Fruit fly (Drosophila melanogaster): ENCODE measurements around the gene Ork1.

The Ork1 gene

DNA sequence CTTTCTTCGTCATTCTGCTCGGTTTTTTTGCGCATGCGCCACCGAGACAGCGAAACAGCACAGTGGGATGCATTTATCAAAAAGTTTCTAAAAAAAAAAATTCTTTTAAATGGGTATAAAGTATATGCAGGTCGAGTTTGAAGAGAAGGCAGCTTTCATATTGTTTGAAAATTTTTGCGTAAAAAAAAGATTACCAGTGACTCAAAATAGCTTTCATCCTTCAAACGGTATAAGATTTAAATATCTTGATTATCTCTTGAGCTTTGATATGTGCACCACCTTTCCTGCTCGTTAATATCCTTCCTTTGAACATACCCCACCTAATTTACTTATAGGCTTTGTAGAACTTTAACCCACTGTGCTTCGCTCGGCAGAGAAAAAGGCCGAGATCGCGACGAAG, 14.0 kb upstream of the Ork1 start (continued):
- peak; percentile 72 for TF ChIP-seq sisA (GFP tag; IDR thresholded peaks at IDR 0.05)
- peak; percentile 59 for TF ChIP-seq Ada2b (GFP tag; IDR thresholded peaks at IDR 0.05)
- no peak for TF ChIP-seq mirr (GFP tag; optimal IDR thresholded peaks at IDR 0.05)
- no peak for TF ChIP-seq bab2 (GFP tag; optimal IDR thresholded peaks at IDR 0.05)
- no peak for TF ChIP-seq Poxn (GFP tag; IDR thresholded peaks at IDR 0.05)
- peak; percentile 50 for TF ChIP-seq CG33557 (GFP tag; optimal IDR thresholded peaks at IDR 0.05)
- TF ChIP-seq nerfin-2 (GFP tag; IDR thresholded peaks at IDR 0.05; ENCODE audit: partially characterized antibody): no peak
- no peak for TF ChIP-seq chinmo (GFP tag; IDR thresholded peaks at IDR 0.05; ENCODE audit: partially characterized antibody)
- no peak for TF ChIP-seq CG43689 (GFP tag; IDR thresholded peaks at IDR 0.05)
- no peak for TF ChIP-seq CG12769 (tag; optimal IDR thresholded peaks at IDR 0.05)
- peak; percentile 20; the same call in 1 of the 2 replicates for TF ChIP-seq onecut (GFP tag; IDR thresholded peaks at IDR 0.05)
- TF ChIP-seq Adf1 (GFP tag; IDR thresholded peaks at IDR 0.05): no peak
- TF ChIP-seq Sry-β (GFP tag; optimal IDR thresholded peaks at IDR 0.05): no peak
- no peak for TF ChIP-seq CG2129 (GFP tag; IDR thresholded peaks at IDR 0.05; ENCODE audit: partially characterized antibody)
- TF ChIP-seq CG12236 (GFP tag; optimal IDR thresholded peaks at IDR 0.05): peak; percentile 29
- TF ChIP-seq chm (GFP tag; IDR thresholded peaks at IDR 0.05): no peak
- peak; percentile 35 for TF ChIP-seq repo (GFP tag; optimal IDR thresholded peaks at IDR 0.05)
- no peak for TF ChIP-seq Fer2 (tag; optimal IDR thresholded peaks at IDR 0.05)
- peak; percentile 28 for TF ChIP-seq Lhr (GFP tag; optimal IDR thresholded peaks at IDR 0.05)
- no peak for TF ChIP-seq unc-4 (GFP tag; IDR thresholded peaks at IDR 0.05; ENCODE audit: partially characterized antibody)
- peak; percentile 49 for TF ChIP-seq CG1529 (GFP tag; optimal IDR thresholded peaks at IDR 0.05)
- peak; percentile 41; the same call in 1 of the 2 replicates for TF ChIP-seq ranshi (GFP tag; IDR thresholded peaks at IDR 0.05)
- TF ChIP-seq CG4404 (GFP tag; IDR thresholded peaks at IDR 0.05): peak; percentile 59
- peak; percentile 18 for TF ChIP-seq cato (GFP tag; optimal IDR thresholded peaks at IDR 0.05; ENCODE audit: borderline replicate concordance)
- TF ChIP-seq Jarid2 (GFP tag; optimal IDR thresholded peaks at IDR 0.05): peak; percentile 35
- TF ChIP-seq tna (GFP tag; IDR thresholded peaks at IDR 0.05; ENCODE audit: partially characterized antibody): no peak
- TF ChIP-seq CG1792 (GFP tag; optimal IDR thresholded peaks at IDR 0.05): peak; percentile 34
- TF ChIP-seq Drgx (GFP tag; IDR thresholded peaks at IDR 0.05): no peak
- TF ChIP-seq CG15479 (GFP tag; optimal IDR thresholded peaks at IDR 0.05): peak; percentile 68
- peak; percentile 56 for TF ChIP-seq CG12659 (GFP tag; optimal IDR thresholded peaks at IDR 0.05)
- TF ChIP-seq CG3838 (GFP tag; optimal IDR thresholded peaks at IDR 0.05): no peak
- TF ChIP-seq BtbVII (GFP tag; optimal IDR thresholded peaks at IDR 0.05): peak; percentile 54
- TF ChIP-seq Sin3A (optimal IDR thresholded peaks at IDR 0.05): no peak
- peak; percentile 58 for TF ChIP-seq wor (GFP tag; IDR thresholded peaks at IDR 0.05)
- TF ChIP-seq sens (GFP tag): peak; percentile 97
- TF ChIP-seq Dp (GFP tag; optimal IDR thresholded peaks at IDR 0.05): no peak
- peak; percentile 63; the same call in 2 of the 3 replicates for TF ChIP-seq dysf (GFP tag; IDR thresholded peaks at IDR 0.05)
- TF ChIP-seq dan (GFP tag; IDR thresholded peaks at IDR 0.05): no peak
- no peak for TF ChIP-seq CG4360 (GFP tag; IDR thresholded peaks at IDR 0.05)
- TF ChIP-seq ATbp (GFP tag; optimal IDR thresholded peaks at IDR 0.05): peak; percentile 64
- TF ChIP-seq zfh2 (GFP tag; optimal IDR thresholded peaks at IDR 0.05): peak; percentile 4
- TF ChIP-seq pnt (GFP tag; optimal IDR thresholded peaks at IDR 0.05): peak; percentile 45
- TF ChIP-seq GATAe (GFP tag; conservative IDR thresholded peaks at IDR 0.05): no peak
- peak; percentile 66 for TF ChIP-seq Atf-2 (GFP tag; optimal IDR thresholded peaks at IDR 0.05)
- TF ChIP-seq corto (GFP tag; optimal IDR thresholded peaks at IDR 0.05): no peak
- peak; percentile 85 for TF ChIP-seq Med (GFP tag)
- TF ChIP-seq sim (GFP tag; IDR thresholded peaks at IDR 0.05): no peak
- no peak for TF ChIP-seq TFAM (GFP tag; optimal IDR thresholded peaks at IDR 0.05)
- peak; percentile 54 for TF ChIP-seq CG5245 (GFP tag; optimal IDR thresholded peaks at IDR 0.05)
- TF ChIP-seq dmrt11E (tag; optimal IDR thresholded peaks at IDR 0.05): peak; percentile 80
- no peak for TF ChIP-seq Trl (optimal IDR thresholded peaks at IDR 0.05)
- TF ChIP-seq Trl (GFP tag; optimal IDR thresholded peaks at IDR 0.05): peak; percentile 70

Measured in whole organism, embryonic.